Fruit fly (Drosophila melanogaster) whole organism, embryonic: Measurements from ENCODE around the gene CG8925.

Experiments used
- BtbVII ChIP-seq: fragments of 200-800 bp; sonication (Bioruptor generic); optimal IDR thresholded peaks from 3 replicates; lab custom pipeline; 2017; ENCODE audit warnings: missing biosample characterization, mild to moderate bottlenecking, missing genetic modification characterization
- CG10209 ChIP-seq: fragments of 200-800 bp; sonication (Bioruptor generic); optimal IDR thresholded peaks from 3 replicates; lab custom pipeline; 2017; ENCODE audit warnings: missing biosample characterization, mild to moderate bottlenecking, missing genetic modification characterization, missing genetic modification reagents
- CG10366 ChIP-seq: fragments of 200-800 bp; sonication (Bioruptor generic); IDR thresholded peaks from 2 replicates; pipeline ENCODE4 v1.3.6; 2022; ENCODE audit warnings: missing biosample characterization, missing genetic modification characterization
- CG10462 ChIP-seq: fragments of 200-800 bp; sonication (Bioruptor generic); optimal IDR thresholded peaks from 2 replicates; lab custom pipeline; 2016; ENCODE audit warnings: missing biosample characterization, missing genetic modification characterization
- CG11398 ChIP-seq: fragments of 200-800 bp; sonication (Bioruptor generic); optimal IDR thresholded peaks from 2 replicates; lab custom pipeline; 2016; ENCODE audit warnings: missing biosample characterization, missing genetic modification characterization
- CG14860 ChIP-seq: fragments of 200-800 bp; sonication (Bioruptor generic); IDR thresholded peaks from 3 replicates; pipeline ENCODE4 v1.3.6; 2022; ENCODE audit warnings: missing biosample characterization, missing genetic modification characterization; ENCODE audit not compliant: partially characterized antibody
- CG14965 ChIP-seq: fragments of 200-800 bp; sonication (Bioruptor generic); optimal IDR thresholded peaks from 2 replicates; lab custom pipeline; 2016; ENCODE audit warnings: missing biosample characterization, missing genetic modification characterization, borderline replicate concordance
- CG15514 ChIP-seq: fragments of 200-800 bp; sonication (Bioruptor generic); optimal IDR thresholded peaks from 3 replicates; lab custom pipeline; 2017; ENCODE audit warnings: missing biosample characterization, missing genetic modification characterization, mild to moderate bottlenecking, moderate library complexity, missing genetic modification reagents
- CG16813 ChIP-seq: fragments of 200-800 bp; sonication (Bioruptor generic); IDR thresholded peaks from 3 replicates; pipeline ENCODE4 v1.3.6; 2022; ENCODE audit warnings: missing biosample characterization, missing genetic modification characterization; ENCODE audit not compliant: partially characterized antibody
- CG16863 ChIP-seq: fragments of 200-800 bp; sonication (Bioruptor generic); optimal IDR thresholded peaks from 3 replicates; lab custom pipeline; 2016; ENCODE audit warnings: missing biosample characterization, missing genetic modification characterization
- CG18011 ChIP-seq: fragments of 200-800 bp; sonication (Bioruptor generic); optimal IDR thresholded peaks from 2 replicates; lab custom pipeline; 2017; ENCODE audit warnings: missing biosample characterization, missing genetic modification characterization, mild to moderate bottlenecking, moderate library complexity, missing genotype
- CG2875 ChIP-seq: fragments of 200-800 bp; sonication (Bioruptor generic); optimal IDR thresholded peaks from 2 replicates; lab custom pipeline; 2017; ENCODE audit warnings: missing biosample characterization, mild to moderate bottlenecking, missing genetic modification characterization, missing genetic modification reagents
- CG34224 ChIP-seq: fragments of 200-800 bp; sonication (Bioruptor generic); IDR thresholded peaks from 3 replicates; pipeline ENCODE4 v1.3.6; 2022; ENCODE audit warnings: missing biosample characterization, missing genetic modification characterization; ENCODE audit not compliant: partially characterized antibody
- CG3838 ChIP-seq: fragments of 200-800 bp; sonication (Bioruptor generic); optimal IDR thresholded peaks from 3 replicates; lab custom pipeline; 2016; ENCODE audit warnings: missing biosample characterization, missing genetic modification characterization
- CG4707 ChIP-seq: fragments of 200-800 bp; sonication (Bioruptor generic); optimal IDR thresholded peaks from 2 replicates; lab custom pipeline; 2018; ENCODE audit warnings: missing biosample characterization, mild to moderate bottlenecking, missing genetic modification characterization, moderate library complexity
- CG5953 ChIP-seq: fragments of 200-800 bp; sonication (Bioruptor generic); IDR thresholded peaks from 2 replicates; pipeline ENCODE4 v1.3.6; 2022; ENCODE audit warnings: missing biosample characterization, missing genetic modification characterization
- CG6175 ChIP-seq: fragments of 200-800 bp; sonication (Bioruptor generic); IDR thresholded peaks from 3 replicates; pipeline ENCODE4 v1.3.6; 2022; ENCODE audit warnings: missing biosample characterization, missing genetic modification characterization
- CG6654 ChIP-seq: fragments of 200-800 bp; sonication (Bioruptor generic); optimal IDR thresholded peaks from 2 replicates; lab custom pipeline; 2017; ENCODE audit warnings: missing biosample characterization, mild to moderate bottlenecking, missing genetic modification characterization
- CG6689 ChIP-seq: fragments of 200-800 bp; sonication (Bioruptor generic); IDR thresholded peaks from 2 replicates; pipeline ENCODE4 v1.3.6; 2022; ENCODE audit warnings: missing biosample characterization, missing genetic modification characterization
- Dad ChIP-seq: fragments of 200-800 bp; sonication (Bioruptor generic); optimal IDR thresholded peaks from 3 replicates; lab custom pipeline; 2016; ENCODE audit warnings: missing biosample characterization, missing genetic modification characterization
- Eip74EF ChIP-seq, 2 experiments: fragments of 200-800 bp in 1 of 2; fragments of >200 bp in 1 of 2; sonication (Bioruptor generic) in 1 of 2; optimal IDR thresholded peaks; 2 replicates each; lab custom pipeline; 2017 to 2019; ENCODE audit warnings: missing biosample characterization in 2 of 2, missing genetic modification characterization in 2 of 2, mild to moderate bottlenecking in 1 of 2, moderate library complexity in 1 of 2
- Ets97D ChIP-seq: fragments of 200-800 bp; sonication (Bioruptor generic); optimal IDR thresholded peaks from 3 replicates; lab custom pipeline; 2016; ENCODE audit warnings: missing biosample characterization, missing genetic modification characterization
- Fer1 ChIP-seq: fragments of 200-800 bp; sonication (Bioruptor generic); optimal IDR thresholded peaks from 2 replicates; lab custom pipeline; 2017; ENCODE audit warnings: missing biosample characterization, mild to moderate bottlenecking, missing genetic modification characterization
- HHEX ChIP-seq: fragments of 200-800 bp; sonication (Bioruptor generic); optimal IDR thresholded peaks from 3 replicates; lab custom pipeline; 2017; ENCODE audit warnings: missing biosample characterization, mild to moderate bottlenecking, missing genetic modification characterization, missing genetic modification reagents
- HLH3B ChIP-seq: fragments of 200-800 bp; sonication (Bioruptor generic); IDR thresholded peaks from 2 replicates; pipeline ENCODE4 v1.3.6; 2022; ENCODE audit warnings: missing biosample characterization, missing genetic modification characterization
- HmgZ ChIP-seq: fragments of 200-800 bp; sonication (Bioruptor generic); optimal IDR thresholded peaks from 2 replicates; lab custom pipeline; 2018; ENCODE audit warnings: missing biosample characterization, mild to moderate bottlenecking, missing genetic modification characterization
- Hr39 ChIP-seq: fragments of >200 bp; optimal IDR thresholded peaks from 2 replicates; lab custom pipeline; 2017
- Lim3 ChIP-seq: fragments of 200-800 bp; sonication (Bioruptor generic); IDR thresholded peaks from 2 replicates; pipeline ENCODE4 v1.3.6; 2022; ENCODE audit warnings: missing biosample characterization, missing genetic modification characterization
- Mad ChIP-seq: fragments of 200-800 bp; sonication (Bioruptor generic); optimal IDR thresholded peaks from 2 replicates; lab custom pipeline; 2016; ENCODE audit warnings: missing biosample characterization, missing genetic modification characterization
- Mrtf ChIP-seq: fragments of 200-800 bp; sonication (Bioruptor generic); IDR thresholded peaks from 3 replicates; pipeline ENCODE4 v1.3.6; 2022; ENCODE audit warnings: missing biosample characterization, missing genetic modification characterization
- Sry-β ChIP-seq: fragments of 200-800 bp; sonication (Bioruptor generic); optimal IDR thresholded peaks from 2 replicates; lab custom pipeline; 2018; ENCODE audit warnings: missing biosample characterization, mild to moderate bottlenecking, missing genetic modification characterization, moderate library complexity
- Taf1 ChIP-seq: fragments of 200-800 bp; sonication (Bioruptor generic); IDR thresholded peaks from 2 replicates; pipeline ENCODE4 v1.3.6; 2022; ENCODE audit warnings: missing biosample characterization, missing genetic modification characterization
- Xbp1 ChIP-seq: fragments of 200-800 bp; sonication (Bioruptor generic); optimal IDR thresholded peaks from 3 replicates; lab custom pipeline; 2016; ENCODE audit warnings: missing biosample characterization, mild to moderate bottlenecking, missing genetic modification characterization
- ab ChIP-seq: fragments of 200-800 bp; sonication (Bioruptor generic); optimal IDR thresholded peaks from 2 replicates; lab custom pipeline; 2016; ENCODE audit warnings: missing biosample characterization, missing genetic modification characterization
- al ChIP-seq: fragments of 200-800 bp; sonication (Bioruptor generic); IDR thresholded peaks from 2 replicates; pipeline ENCODE4 v1.3.6; 2022; ENCODE audit warnings: missing biosample characterization, missing genetic modification characterization
- bcd ChIP-seq: fragments of 200-800 bp; sonication (Bioruptor generic); optimal IDR thresholded peaks from 2 replicates; lab custom pipeline; 2017; ENCODE audit warnings: missing biosample characterization, mild to moderate bottlenecking, missing genetic modification characterization
- bigmax ChIP-seq: fragments of 200-800 bp; sonication (Bioruptor generic); optimal IDR thresholded peaks from 2 replicates; lab custom pipeline; 2018; ENCODE audit warnings: missing biosample characterization, mild to moderate bottlenecking, missing genetic modification characterization
- bowl ChIP-seq: fragments of 200-800 bp; sonication (Bioruptor generic); IDR thresholded peaks from 2 replicates; pipeline ENCODE4 v1.3.6; 2022; ENCODE audit warnings: missing biosample characterization, missing genetic modification characterization
- caup ChIP-seq: fragments of 200-800 bp; sonication (Bioruptor generic); optimal IDR thresholded peaks from 3 replicates; lab custom pipeline; 2017; ENCODE audit warnings: missing biosample characterization, mild to moderate bottlenecking, missing genetic modification characterization, moderate library complexity; ENCODE audit not compliant: severe bottlenecking
- crc ChIP-seq: fragments of 200-800 bp; sonication (Bioruptor generic); optimal IDR thresholded peaks from 2 replicates; lab custom pipeline; 2016; ENCODE audit warnings: missing biosample characterization, missing genetic modification characterization
- en ChIP-seq: fragments of 200-800 bp; sonication (Bioruptor generic); optimal IDR thresholded peaks from 2 replicates; lab custom pipeline; 2016; ENCODE audit warnings: missing biosample characterization, missing genetic modification characterization
- exex ChIP-seq: fragments of 200-800 bp; sonication (Bioruptor generic); optimal IDR thresholded peaks from 4 replicates; lab custom pipeline; 2018; ENCODE audit warnings: missing biosample characterization, mild to moderate bottlenecking, missing genetic modification characterization, moderate library complexity
- fu2 ChIP-seq: fragments of 200-800 bp; sonication (Bioruptor generic); optimal IDR thresholded peaks from 2 replicates; lab custom pipeline; 2016; ENCODE audit warnings: missing biosample characterization, missing genetic modification characterization
- lbe ChIP-seq: fragments of 200-800 bp; sonication (Bioruptor generic); optimal IDR thresholded peaks from 2 replicates; lab custom pipeline; 2016; ENCODE audit warnings: missing biosample characterization, mild to moderate bottlenecking, missing genetic modification characterization
- pan ChIP-seq, 4 experiments: fragments of >200 bp in 3 of 4; fragments of 200-800 bp in 1 of 4; sonication (Bioruptor generic) in 1 of 4; optimal IDR thresholded peaks in 3 of 4; IDR thresholded peaks in 1 of 4; 2 replicates each; pipeline versions ENCODE4 v1.3.6 to Lab custom; 2017 to 2022; ENCODE audit warnings: missing biosample characterization in 2 of 4, missing genetic modification characterization in 2 of 4, mixed read lengths in 1 of 4
- pho ChIP-seq: fragments of 200-800 bp; sonication (Bioruptor generic); optimal IDR thresholded peaks from 2 replicates; lab custom pipeline; 2016; ENCODE audit warnings: missing biosample characterization, missing genetic modification characterization
- sob ChIP-seq: fragments of 200-800 bp; sonication (Bioruptor generic); IDR thresholded peaks from 2 replicates; pipeline ENCODE4 v1.3.6; 2022; ENCODE audit warnings: missing biosample characterization, missing genetic modification characterization
- tio ChIP-seq: fragments of 200-800 bp; sonication (Bioruptor generic); optimal IDR thresholded peaks from 2 replicates; lab custom pipeline; 2017; ENCODE audit warnings: missing biosample characterization, missing genetic modification characterization, inconsistent platforms
- zfh1 ChIP-seq: fragments of 200-800 bp; sonication (Bioruptor generic); IDR thresholded peaks from 3 replicates; pipeline ENCODE4 v1.3.6; 2022; ENCODE audit warnings: missing biosample characterization, missing genetic modification characterization

Gene CG8925

dm6 chr3R:16205155-16205778 is 33.5 kb downstream of the CG8925 start, which contains the start of gene mtSSB (continued):
- TF ChIP-seq CG10462 (peak; percentile 72), CG3838 (peak; percentile 64), HmgZ (tag; lab: Kevin White, UChicago) (peak; percentile 85), Sry-β (peak; percentile 35), lbe (GFP tag; lab: Kevin White, UChicago) (peak; percentile 88), crc (peak; percentile 57), CG14965 (GFP tag; lab: Kevin White, UChicago) (peak; percentile 72), BtbVII (GFP tag; lab: Kevin White, UChicago) (peak; percentile 52), bcd (GFP tag; lab: Kevin White, UChicago) (peak; percentile 82), CG14860 (GFP tag; lab: Robert Waterston, UW) (peak; percentile 100), CG34224 (GFP tag; lab: Robert Waterston, UW) (peak; percentile 100), Dad (GFP tag; lab: Kevin White, UChicago) (peak; percentile 68), zfh1 (GFP tag; lab: Robert Waterston, UW) (peak; percentile 95), HLH3B (GFP tag; lab: Robert Waterston, UW) (peak; percentile 86), CG10209 (peak; percentile 78), CG11398 (GFP tag; lab: Kevin White, UChicago) (peak; percentile 76), al (peak; percentile 64), CG15514 (peak; percentile 86), CG10366 (GFP tag; lab: Robert Waterston, UW) (peak; percentile 87), Fer1 (peak; percentile 77), CG2875 (peak; percentile 89), sob (peak; percentile 91), pan (optimal IDR thresholded peaks at IDR 0.05; lab: Kevin White, UChicago) (no peak), pan (GFP tag; optimal IDR thresholded peaks at IDR 0.05 in 1 of 2, IDR thresholded peaks at IDR 0.05 in 1 of 2) (peak in 1 of 2 experiments; percentile 92), Hr39 (no peak), tio (GFP tag; lab: Kevin White, UChicago) (peak; percentile 66), CG6175 (GFP tag; lab: Robert Waterston, UW) (peak; percentile 73; the same call in 2 of the 3 replicates), ab (peak; percentile 41), CG6689 (GFP tag; lab: Robert Waterston, UW) (peak; percentile 69), CG6654 (GFP tag; lab: Kevin White, UChicago) (peak; percentile 53), Mrtf (GFP tag; lab: Robert Waterston, UW) (peak; percentile 92), Taf1 (GFP tag; lab: Robert Waterston, UW) (peak; percentile 78; the same call in 1 of the 2 replicates), fu2 (GFP tag; lab: Kevin White, UChicago) (peak; percentile 68), CG4707 (GFP tag; lab: Kevin White, UChicago) (peak; percentile 75), HHEX (GFP tag; lab: Kevin White, UChicago) (peak; percentile 81), CG18011 (GFP tag; lab: Kevin White, UChicago) (no peak), CG16863 (GFP tag; lab: Kevin White, UChicago) (peak; percentile 88), CG5953 (GFP tag; lab: Robert Waterston, UW) (peak; percentile 89), Ets97D (peak; percentile 59), pho (GFP tag; lab: Kevin White, UChicago) (peak; percentile 63), Mad (GFP tag; lab: Kevin White, UChicago) (peak; percentile 82), CG16813 (GFP tag; lab: Robert Waterston, UW) (peak; percentile 98), Eip74EF (GFP tag; optimal IDR thresholded peaks at IDR 0.05; lab: Kevin White, UChicago) (no peak), bigmax (GFP tag; lab: Kevin White, UChicago) (peak; percentile 61), en (peak; percentile 59), exex (tag; lab: Kevin White, UChicago) (peak; percentile 63), bowl (GFP tag; lab: Robert Waterston, UW) (peak; percentile 75), caup (GFP tag; lab: Kevin White, UChicago) (peak; percentile 91), Lim3 (GFP tag; lab: Robert Waterston, UW) (no peak), Xbp1 (peak; percentile 95)
